Fruit fly (Drosophila melanogaster) whole organism, embryonic: ENCODE data around the gene Cdc42.

Experiments used
- Awh ChIP-seq: fragments of 200-800 bp; sonication (Bioruptor generic); IDR thresholded peaks from 2 replicates; pipeline ENCODE4, ENCODE4 v1.3.6; 2022; ENCODE audit warnings: missing biosample characterization, missing genetic modification characterization
- B-H1 ChIP-seq: fragments of 200-800 bp; sonication (Bioruptor generic); IDR thresholded peaks from 3 replicates; pipeline ENCODE4 v1.3.6; 2022; ENCODE audit warnings: missing biosample characterization, missing genetic modification characterization
- C15 ChIP-seq: fragments of 200-800 bp; sonication (Bioruptor generic); IDR thresholded peaks from 3 replicates; pipeline ENCODE4 v1.3.6; 2022; ENCODE audit warnings: missing biosample characterization, missing genetic modification characterization
- CG10654 ChIP-seq: fragments of 200-800 bp; sonication (Bioruptor generic); optimal IDR thresholded peaks from 2 replicates; lab custom pipeline; 2016; ENCODE audit warnings: missing biosample characterization, missing genetic modification characterization
- CG11560 ChIP-seq: fragments of 200-800 bp; sonication (Bioruptor generic); IDR thresholded peaks from 3 replicates; pipeline ENCODE4 v1.3.6; 2022; ENCODE audit warnings: missing biosample characterization, missing genetic modification characterization
- CG11695 ChIP-seq: fragments of 200-800 bp; sonication (Bioruptor generic); IDR thresholded peaks from 3 replicates; pipeline ENCODE4 v1.3.6; 2022; ENCODE audit warnings: missing biosample characterization, missing genetic modification characterization
- CG17802 ChIP-seq: fragments of 200-800 bp; sonication (Bioruptor generic); optimal IDR thresholded peaks from 2 replicates; lab custom pipeline; 2018; ENCODE audit warnings: missing biosample characterization, mild to moderate bottlenecking, missing genetic modification characterization, moderate library complexity
- CG17829 ChIP-seq: fragments of 200-800 bp; optimal IDR thresholded peaks from 2 replicates; lab custom pipeline; 2019; ENCODE audit warnings: missing biosample characterization, mild to moderate bottlenecking, missing genetic modification characterization, moderate library complexity
- CG2202 ChIP-seq: fragments of 200-800 bp; sonication (Bioruptor generic); optimal IDR thresholded peaks from 2 replicates; lab custom pipeline; 2018; ENCODE audit warnings: missing biosample characterization, mild to moderate bottlenecking, missing genetic modification characterization
- CG32767 ChIP-seq: fragments of 200-800 bp; sonication (Bioruptor generic); IDR thresholded peaks from 2 replicates; pipeline ENCODE4 v1.3.6; 2022; ENCODE audit warnings: missing biosample characterization, missing genetic modification characterization
- CG7786 ChIP-seq: fragments of 200-800 bp; sonication (Bioruptor generic); optimal IDR thresholded peaks from 2 replicates; lab custom pipeline; 2016; ENCODE audit warnings: missing biosample characterization, missing genetic modification characterization
- CG7839 ChIP-seq: fragments of 200-800 bp; sonication (Bioruptor generic); optimal IDR thresholded peaks from 3 replicates; lab custom pipeline; 2018; ENCODE audit warnings: missing biosample characterization, mild to moderate bottlenecking, missing genetic modification characterization, moderate library complexity
- CG9215 ChIP-seq: fragments of 200-800 bp; sonication (Bioruptor generic); IDR thresholded peaks from 2 replicates; pipeline ENCODE4 v1.3.6; 2022; ENCODE audit warnings: missing biosample characterization, missing genetic modification characterization
- CG9797 ChIP-seq: fragments of 200-800 bp; sonication (Bioruptor generic); optimal IDR thresholded peaks from 3 replicates; lab custom pipeline; 2018; ENCODE audit warnings: missing biosample characterization, mild to moderate bottlenecking, missing genetic modification characterization
- CG9876 ChIP-seq: fragments of 200-800 bp; sonication (Bioruptor generic); optimal IDR thresholded peaks from 2 replicates; lab custom pipeline; 2016; ENCODE audit warnings: missing biosample characterization, missing genetic modification characterization
- Dbx ChIP-seq: fragments of 200-800 bp; sonication (Bioruptor generic); IDR thresholded peaks from 3 replicates; pipeline ENCODE4 v1.3.6; 2022; ENCODE audit warnings: missing biosample characterization, missing genetic modification characterization
- Dfd ChIP-seq, 2 experiments: fragments of >200 bp; optimal IDR thresholded peaks; 2 replicates each; lab custom pipeline; 2017; ENCODE audit warnings: missing biosample characterization in 2 of 2, missing genetic modification characterization in 2 of 2
- Dp ChIP-seq: fragments of 200-800 bp; sonication (Bioruptor generic); optimal IDR thresholded peaks from 2 replicates; lab custom pipeline; 2018; ENCODE audit warnings: missing biosample characterization, mild to moderate bottlenecking, missing genetic modification characterization, moderate library complexity
- E2f2 ChIP-seq: fragments of 200-800 bp; sonication (Bioruptor generic); IDR thresholded peaks from 2 replicates; pipeline ENCODE4 v1.3.6; 2022; ENCODE audit warnings: missing biosample characterization, missing genetic modification characterization
- Ets65A ChIP-seq: fragments of 200-800 bp; sonication (Bioruptor generic); peaks from one replicate; lab custom pipeline; 2016; ENCODE audit warnings: missing biosample characterization, missing genetic modification characterization
- Hmr ChIP-seq: fragments of 200-800 bp; sonication (Bioruptor generic); optimal IDR thresholded peaks from 3 replicates; lab custom pipeline; 2017; ENCODE audit warnings: mild to moderate bottlenecking, missing biosample characterization, missing genetic modification reagents, missing genetic modification characterization
- MESR4 ChIP-seq: fragments of 200-800 bp; sonication (Bioruptor generic); optimal IDR thresholded peaks from 2 replicates; lab custom pipeline; 2018; ENCODE audit warnings: missing biosample characterization, mild to moderate bottlenecking, missing genetic modification characterization, moderate library complexity
- Med ChIP-seq: fragments of 200-800 bp; sonication (Bioruptor generic); peaks from one replicate; lab custom pipeline; 2016; ENCODE audit warnings: missing biosample characterization, missing genetic modification characterization, mild to moderate bottlenecking, inconsistent platforms, moderate library complexity
- Meics ChIP-seq: fragments of 200-800 bp; sonication (Bioruptor generic); optimal IDR thresholded peaks from 2 replicates; lab custom pipeline; 2017; ENCODE audit warnings: missing biosample characterization, mild to moderate bottlenecking, missing genetic modification characterization
- Poxn ChIP-seq: fragments of 200-800 bp; sonication (Bioruptor generic); IDR thresholded peaks from 2 replicates; pipeline ENCODE4 v1.3.6; 2022; ENCODE audit warnings: missing biosample characterization, missing genetic modification characterization
- Ptx1 ChIP-seq: fragments of 200-800 bp; sonication (Bioruptor generic); IDR thresholded peaks from 2 replicates; pipeline ENCODE4 v1.3.6; 2022; ENCODE audit warnings: missing biosample characterization, missing genetic modification characterization
- Sox100B ChIP-seq: fragments of 200-800 bp; sonication (Bioruptor generic); optimal IDR thresholded peaks from 3 replicates; lab custom pipeline; 2018; ENCODE audit warnings: missing biosample characterization, mild to moderate bottlenecking, missing genetic modification characterization
- Sry-β ChIP-seq: fragments of 200-800 bp; sonication (Bioruptor generic); optimal IDR thresholded peaks from 2 replicates; lab custom pipeline; 2018; ENCODE audit warnings: missing biosample characterization, mild to moderate bottlenecking, missing genetic modification characterization, moderate library complexity
- Ssrp ChIP-seq: fragments of 200-800 bp; sonication (Bioruptor generic); optimal IDR thresholded peaks from 2 replicates; lab custom pipeline; 2018; ENCODE audit warnings: missing biosample characterization, mild to moderate bottlenecking, missing genetic modification characterization, moderate library complexity
- Tbp ChIP-seq: fragments of >200 bp; optimal IDR thresholded peaks from 2 replicates; lab custom pipeline; 2018; ENCODE audit warnings: missing biosample characterization, missing genetic modification characterization
- ato ChIP-seq: fragments of 200-800 bp; sonication (Bioruptor generic); IDR thresholded peaks from 2 replicates; pipeline ENCODE4 v1.3.6; 2022; ENCODE audit warnings: missing biosample characterization, missing genetic modification characterization; ENCODE audit not compliant: partially characterized antibody
- bsh ChIP-seq, 2 experiments: fragments of 200-800 bp; sonication (Bioruptor generic); optimal IDR thresholded peaks; 2 replicates each; lab custom pipeline; 2017 to 2018; ENCODE audit warnings: mild to moderate bottlenecking in 2 of 2, missing biosample characterization in 2 of 2, missing genetic modification characterization in 2 of 2, moderate library complexity in 1 of 2
- ci ChIP-seq: fragments of 200-800 bp; sonication (Bioruptor generic); IDR thresholded peaks from 3 replicates; pipeline ENCODE4 v1.3.6; 2022; ENCODE audit warnings: missing biosample characterization, missing genetic modification characterization
- dati ChIP-seq: fragments of 200-800 bp; sonication (Bioruptor generic); IDR thresholded peaks from 2 replicates; pipeline ENCODE4 v1.3.6; 2022; ENCODE audit warnings: missing biosample characterization, missing genetic modification characterization
- h ChIP-seq: fragments of >200 bp; optimal IDR thresholded peaks from 2 replicates; lab custom pipeline; 2017
- hth ChIP-seq: fragments of >200 bp; optimal IDR thresholded peaks from 2 replicates; lab custom pipeline; 2017; ENCODE audit warnings: inconsistent platforms
- inv ChIP-seq: fragments of 200-800 bp; sonication (Bioruptor generic); IDR thresholded peaks from 2 replicates; pipeline ENCODE4 v1.3.6; 2022; ENCODE audit warnings: missing biosample characterization, missing genetic modification characterization; ENCODE audit not compliant: partially characterized antibody
- jumu ChIP-seq: fragments of 200-800 bp; sonication (Bioruptor generic); optimal IDR thresholded peaks from 3 replicates; lab custom pipeline; 2016; ENCODE audit warnings: missing biosample characterization, missing genetic modification characterization
- ken ChIP-seq: fragments of 200-800 bp; sonication (Bioruptor generic); IDR thresholded peaks from 3 replicates; pipeline ENCODE4 v1.3.6; 2022; ENCODE audit warnings: missing biosample characterization, missing genetic modification characterization
- lab ChIP-seq: fragments of 200-800 bp; sonication (Bioruptor generic); optimal IDR thresholded peaks from 3 replicates; lab custom pipeline; 2017; ENCODE audit warnings: missing biosample characterization, missing genetic modification characterization, mild to moderate bottlenecking, moderate library complexity, missing genetic modification reagents
- lbe ChIP-seq: fragments of 200-800 bp; sonication (Bioruptor generic); optimal IDR thresholded peaks from 2 replicates; lab custom pipeline; 2016; ENCODE audit warnings: missing biosample characterization, mild to moderate bottlenecking, missing genetic modification characterization
- lmd ChIP-seq: fragments of 200-800 bp; sonication (Bioruptor generic); IDR thresholded peaks from 2 replicates; pipeline ENCODE4 v1.3.6; 2022; ENCODE audit warnings: missing biosample characterization, missing genetic modification characterization
- nerfin-2 ChIP-seq: fragments of 200-800 bp; sonication (Bioruptor generic); IDR thresholded peaks from 2 replicates; pipeline ENCODE4 v1.3.6; 2022; ENCODE audit warnings: missing biosample characterization, missing genetic modification characterization; ENCODE audit not compliant: partially characterized antibody
- nmo ChIP-seq: fragments of 200-800 bp; sonication (Bioruptor generic); optimal IDR thresholded peaks from 2 replicates; lab custom pipeline; 2018; ENCODE audit warnings: missing biosample characterization, mild to moderate bottlenecking, missing genetic modification characterization, moderate library complexity
- prd ChIP-seq, 3 experiments: fragments of >200 bp in 2 of 3; fragments of 200-800 bp in 1 of 3; sonication (Bioruptor generic) in 1 of 3; optimal IDR thresholded peaks in 2 of 3; IDR thresholded peaks in 1 of 3; 2 replicates in 2 of 3; 3 replicates in 1 of 3; pipeline versions ENCODE4 v1.3.6 to Lab custom; 2017 to 2022; ENCODE audit warnings: missing biosample characterization in 1 of 3, missing genetic modification characterization in 1 of 3
- rib ChIP-seq: fragments of 200-800 bp; sonication (Bioruptor generic); IDR thresholded peaks from 2 replicates; pipeline ENCODE4 v1.3.6; 2022; ENCODE audit warnings: missing biosample characterization, missing genetic modification characterization
- slou ChIP-seq: fragments of 200-800 bp; sonication (Bioruptor generic); optimal IDR thresholded peaks from 3 replicates; lab custom pipeline; 2016; ENCODE audit warnings: missing biosample characterization, missing genetic modification characterization
- slp2 ChIP-seq: fragments of 200-800 bp; sonication (Bioruptor generic); optimal IDR thresholded peaks from 2 replicates; lab custom pipeline; 2016; ENCODE audit warnings: missing biosample characterization, missing genetic modification characterization
- sna ChIP-seq: fragments of 200-800 bp; sonication (Bioruptor generic); IDR thresholded peaks from 2 replicates; pipeline ENCODE4 v1.3.6; 2022; ENCODE audit warnings: missing biosample characterization, missing genetic modification characterization; ENCODE audit not compliant: partially characterized antibody
- tio ChIP-seq: fragments of 200-800 bp; sonication (Bioruptor generic); optimal IDR thresholded peaks from 2 replicates; lab custom pipeline; 2017; ENCODE audit warnings: missing biosample characterization, missing genetic modification characterization, inconsistent platforms
- tll ChIP-seq, 2 experiments: fragments of 200-800 bp in 1 of 2; fragments of >200 bp in 1 of 2; sonication (Bioruptor generic) in 1 of 2; optimal IDR thresholded peaks; 2 replicates each; lab custom pipeline; 2017 to 2019; ENCODE audit warnings: missing biosample characterization in 2 of 2, missing genetic modification characterization in 2 of 2, mild to moderate bottlenecking in 1 of 2, moderate library complexity in 1 of 2

Cdc42 gene

DNA sequence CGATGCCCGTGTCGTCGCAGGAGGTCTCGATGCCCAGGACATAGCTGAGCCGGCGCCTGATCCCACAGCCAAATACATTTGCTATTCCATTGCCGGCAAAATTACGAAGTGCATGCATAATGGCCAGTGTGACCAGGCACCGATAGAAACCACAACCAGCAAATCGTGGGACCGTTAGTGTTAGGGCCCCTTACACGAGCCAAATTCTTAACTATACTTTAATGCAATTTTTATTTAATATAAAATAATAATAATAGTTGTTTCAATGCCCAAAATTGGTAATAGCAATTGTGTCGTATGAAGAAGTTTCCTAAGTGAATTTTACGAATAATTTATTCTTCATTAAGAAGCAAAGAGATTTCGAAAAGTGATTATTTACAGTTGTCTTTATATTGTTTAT is 4.7 kb downstream of the Cdc42 start, which contains the start of gene Tcs4 (continued):
- no peak for TF ChIP-seq Awh
- peak; percentile 44 for TF ChIP-seq MESR4 (GFP tag; lab: Kevin White, UChicago)
- TF ChIP-seq hth (lab: Kevin White, UChicago) = no peak
- peak; percentile 43 for TF ChIP-seq CG7839
- TF ChIP-seq ken (GFP tag; lab: Robert Waterston, UW) = 0 out of 3 replicates have a peak, but pooled peaks have one; percentile 4
- peak; percentile 28 for TF ChIP-seq Meics (GFP tag; lab: Kevin White, UChicago)
- TF ChIP-seq CG32767 = no peak
- no peak for TF ChIP-seq CG17802 (tag; lab: Kevin White, UChicago)
- TF ChIP-seq lmd (GFP tag; lab: Robert Waterston, UW) = no peak; the same call in 1 of the 2 replicates
- TF ChIP-seq lbe (GFP tag; lab: Kevin White, UChicago) = peak; percentile 1
- TF ChIP-seq nmo = peak; percentile 48
- TF ChIP-seq sna (GFP tag; lab: Robert Waterston, UW) = peak; percentile 66; the same call in 1 of the 2 replicates
- no peak for TF ChIP-seq jumu (GFP tag; lab: Kevin White, UChicago)
- no peak for TF ChIP-seq CG9215 (GFP tag; lab: Robert Waterston, UW)
- TF ChIP-seq tll (GFP tag; optimal IDR thresholded peaks at IDR 0.05; lab: Kevin White, UChicago) = no peak
- TF ChIP-seq CG2202 (tag; lab: Kevin White, UChicago) = no peak
- no peak for TF ChIP-seq CG7786
- no peak for TF ChIP-seq lab (GFP tag; lab: Kevin White, UChicago)
- TF ChIP-seq Ets65A (GFP tag; lab: Kevin White, UChicago) = peak; percentile 67
- TF ChIP-seq Dbx (GFP tag; lab: Robert Waterston, UW) = no peak
- TF ChIP-seq Hmr (GFP tag; lab: Kevin White, UChicago) = no peak
- no peak for TF ChIP-seq slou
- no peak for TF ChIP-seq Poxn
- no peak for TF ChIP-seq Sry-β (GFP tag; lab: Kevin White, UChicago)
- TF ChIP-seq tio (GFP tag; lab: Kevin White, UChicago) = no peak
- TF ChIP-seq Dp (GFP tag; lab: Kevin White, UChicago) = peak; percentile 32
- 0 out of 3 replicates have a peak, but pooled peaks have one; percentile 18 for TF ChIP-seq CG11695 (GFP tag; lab: Robert Waterston, UW)
- TF ChIP-seq Dfd (GFP tag; optimal IDR thresholded peaks at IDR 0.05; lab: Kevin White, UChicago) = no peak
- peak; percentile 5 for TF ChIP-seq Ssrp
- peak in 1 of 2 experiments; percentile 33 for TF ChIP-seq bsh (GFP tag; optimal IDR thresholded peaks at IDR 0.05; lab: Kevin White, UChicago)
- 0 out of 2 replicates have a peak, but pooled peaks have one; percentile 7 for TF ChIP-seq inv (GFP tag; lab: Robert Waterston, UW)
- no peak for TF ChIP-seq Ptx1 (GFP tag; lab: Robert Waterston, UW)
- no peak for TF ChIP-seq rib (GFP tag; lab: Robert Waterston, UW)
- TF ChIP-seq Med (GFP tag; lab: Kevin White, UChicago) = peak; percentile 76
- peak; percentile 57 for TF ChIP-seq CG17829
- TF ChIP-seq CG10654 = no peak
- TF ChIP-seq C15 = no peak
- TF ChIP-seq prd (optimal IDR thresholded peaks at IDR 0.05; lab: Kevin White, UChicago) = no peak
- TF ChIP-seq prd (GFP tag; IDR thresholded peaks at IDR 0.05; lab: Robert Waterston, UW) = peak; percentile 26; the same call in 1 of the 3 replicates
- peak; percentile 51 for TF ChIP-seq E2f2 (GFP tag; lab: Robert Waterston, UW)
- TF ChIP-seq slp2 (GFP tag; lab: Kevin White, UChicago) = no peak
- TF ChIP-seq dati (GFP tag; lab: Robert Waterston, UW) = no peak
- TF ChIP-seq CG11560 = no peak
- TF ChIP-seq ci (GFP tag; lab: Robert Waterston, UW) = peak; percentile 57; the same call in 2 of the 3 replicates
- no peak for TF ChIP-seq Tbp (GFP tag; lab: Kevin White, UChicago)
- TF ChIP-seq B-H1 (GFP tag; lab: Robert Waterston, UW) = no peak
- no peak for TF ChIP-seq Sox100B (GFP tag; lab: Kevin White, UChicago)
- TF ChIP-seq ato (GFP tag; lab: Robert Waterston, UW) = 0 out of 2 replicates have a peak, but pooled peaks have one; percentile 26
- no peak for TF ChIP-seq h
- TF ChIP-seq CG9797 (GFP tag; lab: Kevin White, UChicago) = peak; percentile 70
- 0 out of 2 replicates have a peak, but pooled peaks have one; percentile 35 for TF ChIP-seq nerfin-2 (GFP tag; lab: Robert Waterston, UW)
- no peak for TF ChIP-seq CG9876 (GFP tag; lab: Kevin White, UChicago)
